Worm (Caenorhabditis elegans): ENCODE data around the gene lmd-5.

Gene lmd-5

ce11 chrV:7164210-7164609 lies 40.8 kb downstream of the lmd-5 start, which contains the start of gene srh-83:
TSS of gene srh-83 (plus strand) at chrV:7164510.
- TF ChIP-seq C38D4.7 (GFP tag; optimal IDR thresholded peaks at IDR 0.05) (no peak), ttx-3 (tag; optimal IDR thresholded peaks at IDR 0.05) (no peak), K02D7.2 (tag; optimal IDR thresholded peaks at IDR 0.05) (no peak), odd-2 (tag; optimal IDR thresholded peaks at IDR 0.05) (no peak), unc-55 (GFP tag; optimal IDR thresholded peaks at IDR 0.05) (no peak), ets-4 (tag; optimal IDR thresholded peaks at IDR 0.05) (no peak), nhr-11 (tag; optimal IDR thresholded peaks at IDR 0.05) (no peak), hlh-8 (tag; optimal IDR thresholded peaks at IDR 0.05) (no peak), sox-2 (GFP tag; IDR thresholded peaks at IDR 0.05) (no peak), ceh-9 (tag; optimal IDR thresholded peaks at IDR 0.05) (no peak), hlh-15 (tag; optimal IDR thresholded peaks at IDR 0.05) (no peak), fax-1 (tag; optimal IDR thresholded peaks at IDR 0.05) (no peak), unc-86 (tag; optimal IDR thresholded peaks at IDR 0.05) (no peak), dmd-4 (tag; optimal IDR thresholded peaks at IDR 0.05; ENCODE audit: borderline replicate concordance) (no peak), ahr-1 (tag; optimal IDR thresholded peaks at IDR 0.05) (no peak), pros-1 (tag; optimal IDR thresholded peaks at IDR 0.05) (no peak), madf-2 (tag; optimal IDR thresholded peaks at IDR 0.05) (no peak), sox-4 (tag; optimal IDR thresholded peaks at IDR 0.05) (no peak), nhr-232 (tag; optimal IDR thresholded peaks at IDR 0.05) (no peak), syd-9 (tag; optimal IDR thresholded peaks at IDR 0.05) (no peak)

DNA sequence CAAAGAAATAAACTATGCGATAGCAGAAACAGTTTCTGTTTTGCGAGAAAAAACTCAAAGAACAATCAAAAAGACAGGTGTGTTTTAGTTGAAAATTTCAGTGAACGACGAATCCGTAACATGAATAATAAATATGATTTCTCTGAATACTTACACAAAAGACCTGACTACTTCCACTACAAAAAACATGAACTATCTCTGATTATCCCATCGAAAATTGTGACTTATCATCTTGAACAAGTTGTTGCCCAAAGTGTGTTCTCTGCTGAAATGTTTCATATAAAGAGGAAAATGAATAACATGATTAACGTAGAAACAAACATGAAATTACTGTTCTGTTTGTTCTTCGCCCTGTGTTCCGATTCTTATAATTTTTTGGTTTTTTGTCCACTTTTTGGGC lies 43.3 kb downstream of the lmd-5 start, which contains the start of gene ugt-36:
Gene ugt-36 (plus strand): TSS at position 301 of the 400 bp plus-strand sequence.
- no peak for TF ChIP-seq hlh-15 (tag; optimal IDR thresholded peaks at IDR 0.05)
- TF ChIP-seq pros-1 (tag; optimal IDR thresholded peaks at IDR 0.05) = no peak
- TF ChIP-seq unc-55 (GFP tag; optimal IDR thresholded peaks at IDR 0.05) = no peak
- no peak for TF ChIP-seq hlh-13 (GFP tag; optimal IDR thresholded peaks at IDR 0.05)

- TF ChIP-seq T23F11.4 (GFP tag; optimal IDR thresholded peaks at IDR 0.05) (no peak), eyg-1 (tag; optimal IDR thresholded peaks at IDR 0.05) (no peak), K09A11.1 (tag; optimal IDR thresholded peaks at IDR 0.05; ENCODE audit: insufficient read depth) (no peak), fkh-6 (tag; optimal IDR thresholded peaks at IDR 0.05) (no peak), ref-2 (tag; optimal IDR thresholded peaks at IDR 0.05) (no peak), unc-55 (GFP tag; optimal IDR thresholded peaks at IDR 0.05) (no peak), sox-2 (GFP tag; IDR thresholded peaks at IDR 0.05) (no peak), pha-4 (tag; optimal IDR thresholded peaks at IDR 0.05) (no peak), elt-4 (tag; optimal IDR thresholded peaks at IDR 0.05) (no peak), ceh-30 (tag; optimal IDR thresholded peaks at IDR 0.05) (no peak), fax-1 (tag; optimal IDR thresholded peaks at IDR 0.05) (no peak), sox-4 (tag; optimal IDR thresholded peaks at IDR 0.05) (no peak), npax-4 (tag; optimal IDR thresholded peaks at IDR 0.05) (no peak), nhr-232 (tag; optimal IDR thresholded peaks at IDR 0.05) (no peak), lim-6 (tag; optimal IDR thresholded peaks at IDR 0.05) (no peak), gmeb-2 (tag; optimal IDR thresholded peaks at IDR 0.05) (no peak), nfya-1 (tag; optimal IDR thresholded peaks at IDR 0.05) (no peak), hlh-8 (tag; optimal IDR thresholded peaks at IDR 0.05) (no peak), ceh-9 (tag; optimal IDR thresholded peaks at IDR 0.05) (no peak)
Measured at ce11 chrV:7175201-7175600, 51.7 kb downstream of the lmd-5 start, which contains the start of gene lgc-39. TSS of gene lgc-39 (plus strand) at chrV:7175501.
